Worm (Caenorhabditis elegans) whole organism, late embryonic: ENCODE measurements around the gene F52H2.3.

Experiments used
- odd-2 ChIP-seq: sonication (generic microtip); optimal IDR thresholded peaks from 2 replicates; lab custom pipeline; 2017; ENCODE audit warnings: antibody characterized with exemption, mild to moderate bottlenecking, missing genetic modification characterization, missing compliant biosample characterization
- pat-9 ChIP-seq: fragments of 200-800 bp; sonication (Bioruptor generic); optimal IDR thresholded peaks from 2 replicates; lab custom pipeline; 2018; ENCODE audit warnings: mild to moderate bottlenecking, missing genetic modification characterization, moderate library complexity, missing compliant biosample characterization

- TF ChIP-seq odd-2 (tag; lab: Kevin White, UChicago) (no peak), pat-9 (tag; lab: Kevin White, UChicago) (no peak)
Observed at ce11 chrX:2495865-2496314, 45.0 kb downstream of the F52H2.3 start, which contains the start of gene rabr-1.
